Fruit fly (Drosophila melanogaster): ENCODE data around the gene pzg.
A peak's percentile ranks its signal among the peaks of the same experiment; 100 is the strongest.

The pzg gene

dm6 chr3L:21275921-21276295 is 10.0 kb upstream of the pzg start (continued):
- no peak for TF ChIP-seq CG5245 (GFP tag; optimal IDR thresholded peaks at IDR 0.05)

dm6 chr3L:21276296-21277257 is 9.3 kb upstream of the pzg start:
- peak; percentile 59 for TF ChIP-seq CG3281 (GFP tag; optimal IDR thresholded peaks at IDR 0.05)
- TF ChIP-seq CG30431 (GFP tag; optimal IDR thresholded peaks at IDR 0.05), result no peak
- 0 out of 2 replicates have a peak, but pooled peaks have one; percentile 5 for TF ChIP-seq onecut (GFP tag; IDR thresholded peaks at IDR 0.05)
- peak; percentile 3 for TF ChIP-seq CG15073 (GFP tag; optimal IDR thresholded peaks at IDR 0.05)
- TF ChIP-seq pum (GFP tag; optimal IDR thresholded peaks at IDR 0.05), result peak; percentile 55
- peak; percentile 62 for TF ChIP-seq Meics (GFP tag; optimal IDR thresholded peaks at IDR 0.05)
- no peak for TF ChIP-seq sr (GFP tag; IDR thresholded peaks at IDR 0.05)
- TF ChIP-seq crol (GFP tag; IDR thresholded peaks at IDR 0.05), result peak; percentile 96
- TF ChIP-seq Pdp1 (GFP tag; optimal IDR thresholded peaks at IDR 0.05), result peak; percentile 74 to 78
- peak; percentile 68 for TF ChIP-seq Xbp1 (GFP tag; optimal IDR thresholded peaks at IDR 0.05)
- no peak for TF ChIP-seq Poxn (GFP tag; IDR thresholded peaks at IDR 0.05)
- peak; percentile 21 for TF ChIP-seq repo (GFP tag; optimal IDR thresholded peaks at IDR 0.05)
- TF ChIP-seq sc (optimal IDR thresholded peaks at IDR 0.05), result no peak
- TF ChIP-seq sc (GFP tag; optimal IDR thresholded peaks at IDR 0.05), result peak; percentile 19
- peak; percentile 60 for TF ChIP-seq CG10209 (GFP tag; optimal IDR thresholded peaks at IDR 0.05)
- TF ChIP-seq Dfd (GFP tag; optimal IDR thresholded peaks at IDR 0.05), result no peak
- no peak for TF ChIP-seq Nf-YA (GFP tag; IDR thresholded peaks at IDR 0.05)
- TF ChIP-seq vfl (GFP tag; optimal IDR thresholded peaks at IDR 0.05), result peak; percentile 0
- TF ChIP-seq CG7987 (GFP tag; optimal IDR thresholded peaks at IDR 0.05), result peak; percentile 12
- TF ChIP-seq CG8089 (GFP tag; optimal IDR thresholded peaks at IDR 0.05), result peak; percentile 18
- no peak for TF ChIP-seq CG10565 (GFP tag; optimal IDR thresholded peaks at IDR 0.05)
- TF ChIP-seq CG6254 (GFP tag; optimal IDR thresholded peaks at IDR 0.05), result peak; percentile 53
- peak; percentile 26; the same call in 1 of the 2 replicates for TF ChIP-seq CG13287 (GFP tag; IDR thresholded peaks at IDR 0.05; ENCODE audit: partially characterized antibody)
- peak; percentile 66 for TF ChIP-seq BtbVII (GFP tag; optimal IDR thresholded peaks at IDR 0.05)
- TF ChIP-seq CG14860 (GFP tag; IDR thresholded peaks at IDR 0.05; ENCODE audit: partially characterized antibody), result no peak
- TF ChIP-seq rib (GFP tag; IDR thresholded peaks at IDR 0.05), result no peak
- peak; percentile 5 for TF ChIP-seq CG31388 (GFP tag; optimal IDR thresholded peaks at IDR 0.05)
- peak; percentile 68 for TF ChIP-seq CG7786 (GFP tag; optimal IDR thresholded peaks at IDR 0.05)
- TF ChIP-seq amos (GFP tag; IDR thresholded peaks at IDR 0.05; ENCODE audit: partially characterized antibody), result 0 out of 2 replicates have a peak, but pooled peaks have one; percentile 22
- TF ChIP-seq odd (GFP tag; optimal IDR thresholded peaks at IDR 0.05), result peak; percentile 39
- TF ChIP-seq Ets97D (GFP tag; optimal IDR thresholded peaks at IDR 0.05), result no peak
- 0 out of 3 replicates have a peak, but pooled peaks have one; percentile 6 for TF ChIP-seq H15 (GFP tag; IDR thresholded peaks at IDR 0.05)
- no peak for TF ChIP-seq slou (GFP tag; optimal IDR thresholded peaks at IDR 0.05)
- peak; percentile 51 for TF ChIP-seq HLH54F (GFP tag; optimal IDR thresholded peaks at IDR 0.05)
- TF ChIP-seq phol (tag; optimal IDR thresholded peaks at IDR 0.05), result peak; percentile 79
- TF ChIP-seq CG18262 (tag; optimal IDR thresholded peaks at IDR 0.05), result peak; percentile 87
- TF ChIP-seq BEAF-32 (GFP tag; optimal IDR thresholded peaks at IDR 0.05), result peak; percentile 16
- TF ChIP-seq ems (GFP tag; optimal IDR thresholded peaks at IDR 0.05), result peak; percentile 40
- TF ChIP-seq Med (GFP tag), result peak; percentile 69
- peak; percentile 26 for TF ChIP-seq Neu2 (GFP tag; optimal IDR thresholded peaks at IDR 0.05; ENCODE audit: borderline replicate concordance)
- TF ChIP-seq slp2 (GFP tag; optimal IDR thresholded peaks at IDR 0.05), result peak; percentile 48
- peak; percentile 40 for TF ChIP-seq CG9609 (GFP tag; optimal IDR thresholded peaks at IDR 0.05)
- peak; percentile 4 for TF ChIP-seq Jarid2 (GFP tag; optimal IDR thresholded peaks at IDR 0.05)
- peak; percentile 50 for TF ChIP-seq jing (GFP tag; optimal IDR thresholded peaks at IDR 0.05)
- TF ChIP-seq otp (GFP tag; IDR thresholded peaks at IDR 0.05), result 0 out of 3 replicates have a peak, but pooled peaks have one; percentile 28

Measured in whole organism, embryonic.